Fruit fly (Drosophila melanogaster) whole organism, embryonic: ENCODE measurements around the gene CG7298.

Experiments used
- B-H1 ChIP-seq: fragments of 200-800 bp; sonication (Bioruptor generic); IDR thresholded peaks from 3 replicates; pipeline ENCODE4 v1.3.6; 2022; ENCODE audit warnings: missing biosample characterization, missing genetic modification characterization
- BEAF-32 ChIP-seq: fragments of 200-800 bp; sonication (Bioruptor generic); optimal IDR thresholded peaks from 3 replicates; lab custom pipeline; 2017; ENCODE audit warnings: missing biosample characterization, missing genetic modification characterization, mild to moderate bottlenecking, moderate library complexity, missing genetic modification reagents
- BtbVII ChIP-seq: fragments of 200-800 bp; sonication (Bioruptor generic); optimal IDR thresholded peaks from 3 replicates; lab custom pipeline; 2017; ENCODE audit warnings: missing biosample characterization, mild to moderate bottlenecking, missing genetic modification characterization
- CG10654 ChIP-seq: fragments of 200-800 bp; sonication (Bioruptor generic); optimal IDR thresholded peaks from 2 replicates; lab custom pipeline; 2016; ENCODE audit warnings: missing biosample characterization, missing genetic modification characterization
- CG11093 ChIP-seq: fragments of 200-800 bp; sonication (Bioruptor generic); IDR thresholded peaks from 3 replicates; pipeline ENCODE4 v1.3.6; 2022; ENCODE audit warnings: missing biosample characterization, missing genetic modification characterization
- CG12104 ChIP-seq: fragments of 200-800 bp; sonication (Bioruptor generic); optimal IDR thresholded peaks from 3 replicates; lab custom pipeline; 2016; ENCODE audit warnings: missing biosample characterization, missing genetic modification characterization
- CG12155 ChIP-seq: fragments of 200-800 bp; sonication (Bioruptor generic); optimal IDR thresholded peaks from 3 replicates; lab custom pipeline; 2016; ENCODE audit warnings: missing biosample characterization, missing genetic modification characterization
- CG12659 ChIP-seq: fragments of 200-800 bp; sonication (Bioruptor generic); optimal IDR thresholded peaks from 3 replicates; lab custom pipeline; 2017; ENCODE audit warnings: mild to moderate bottlenecking, missing biosample characterization, missing genetic modification reagents, missing genetic modification characterization
- CG14014 ChIP-seq: fragments of 200-800 bp; sonication (Bioruptor generic); IDR thresholded peaks from 2 replicates; pipeline ENCODE4 v1.3.6; 2022; ENCODE audit warnings: missing biosample characterization, missing genetic modification characterization
- CG15514 ChIP-seq: fragments of 200-800 bp; sonication (Bioruptor generic); optimal IDR thresholded peaks from 3 replicates; lab custom pipeline; 2017; ENCODE audit warnings: missing biosample characterization, missing genetic modification characterization, mild to moderate bottlenecking, moderate library complexity, missing genetic modification reagents
- CG1647 ChIP-seq: fragments of 200-800 bp; sonication (Bioruptor generic); optimal IDR thresholded peaks from 3 replicates; lab custom pipeline; 2016; ENCODE audit warnings: missing biosample characterization, missing genetic modification characterization
- CG16863 ChIP-seq: fragments of 200-800 bp; sonication (Bioruptor generic); optimal IDR thresholded peaks from 3 replicates; lab custom pipeline; 2016; ENCODE audit warnings: missing biosample characterization, missing genetic modification characterization
- CG17568 ChIP-seq: fragments of 200-800 bp; sonication (Bioruptor generic); optimal IDR thresholded peaks from 2 replicates; lab custom pipeline; 2018; ENCODE audit warnings: missing biosample characterization, mild to moderate bottlenecking, missing genetic modification characterization, moderate library complexity
- CG2129 ChIP-seq: fragments of 200-800 bp; sonication (Bioruptor generic); IDR thresholded peaks from 2 replicates; pipeline ENCODE4 v1.3.6; 2022; ENCODE audit warnings: missing biosample characterization, missing genetic modification characterization; ENCODE audit not compliant: partially characterized antibody
- CG30020 ChIP-seq: fragments of 200-800 bp; optimal IDR thresholded peaks from 2 replicates; lab custom pipeline; 2019; ENCODE audit warnings: missing biosample characterization, mild to moderate bottlenecking, missing genetic modification characterization, moderate library complexity
- CG3281 ChIP-seq: fragments of 200-800 bp; sonication (Bioruptor generic); optimal IDR thresholded peaks from 3 replicates; lab custom pipeline; 2017; ENCODE audit warnings: missing biosample characterization, mild to moderate bottlenecking, missing genetic modification characterization
- CG34224 ChIP-seq: fragments of 200-800 bp; sonication (Bioruptor generic); IDR thresholded peaks from 3 replicates; pipeline ENCODE4 v1.3.6; 2022; ENCODE audit warnings: missing biosample characterization, missing genetic modification characterization; ENCODE audit not compliant: partially characterized antibody
- CG34422 ChIP-seq: fragments of 200-800 bp; sonication (Bioruptor generic); IDR thresholded peaks from 3 replicates; pipeline ENCODE4 v1.3.6; 2022; ENCODE audit warnings: missing biosample characterization, missing genetic modification characterization
- CG4404 ChIP-seq: fragments of 200-800 bp; sonication (Bioruptor generic); IDR thresholded peaks from 2 replicates; pipeline ENCODE4 v1.3.6; 2022; ENCODE audit warnings: missing biosample characterization, missing genetic modification characterization
- CG6254 ChIP-seq: fragments of 200-800 bp; sonication (Bioruptor generic); optimal IDR thresholded peaks from 3 replicates; lab custom pipeline; 2017; ENCODE audit warnings: mild to moderate bottlenecking, missing biosample characterization, missing genetic modification reagents, missing genetic modification characterization
- CG6813 ChIP-seq: fragments of 200-800 bp; sonication (Bioruptor generic); optimal IDR thresholded peaks from 2 replicates; lab custom pipeline; 2017; ENCODE audit warnings: missing biosample characterization, missing genetic modification characterization, mild to moderate bottlenecking, moderate library complexity, missing genetic modification reagents
- CG7271 ChIP-seq: fragments of 200-800 bp; sonication (Bioruptor generic); optimal IDR thresholded peaks from 2 replicates; lab custom pipeline; 2018; ENCODE audit warnings: missing biosample characterization, mild to moderate bottlenecking, missing genetic modification characterization, moderate library complexity
- CG7745 ChIP-seq: fragments of 200-800 bp; sonication (Bioruptor generic); optimal IDR thresholded peaks from 2 replicates; lab custom pipeline; 2018; ENCODE audit warnings: missing biosample characterization, mild to moderate bottlenecking, missing genetic modification characterization, moderate library complexity
- CG7987 ChIP-seq: fragments of 200-800 bp; sonication (Bioruptor generic); optimal IDR thresholded peaks from 2 replicates; lab custom pipeline; 2018; ENCODE audit warnings: missing biosample characterization, mild to moderate bottlenecking, missing genetic modification characterization, moderate library complexity
- CG8924 ChIP-seq: fragments of 200-800 bp; optimal IDR thresholded peaks from 3 replicates; lab custom pipeline; 2019; ENCODE audit warnings: missing biosample characterization, mild to moderate bottlenecking, missing genetic modification characterization, moderate library complexity
- Deaf1 ChIP-seq: fragments of 200-800 bp; optimal IDR thresholded peaks from 3 replicates; lab custom pipeline; 2019; ENCODE audit warnings: missing biosample characterization, mild to moderate bottlenecking, missing genetic modification characterization, moderate library complexity
- Dip3 ChIP-seq: fragments of 200-800 bp; sonication (Bioruptor generic); optimal IDR thresholded peaks from 3 replicates; lab custom pipeline; 2016; ENCODE audit warnings: missing biosample characterization, missing genetic modification characterization
- HmgZ ChIP-seq: fragments of 200-800 bp; sonication (Bioruptor generic); optimal IDR thresholded peaks from 2 replicates; lab custom pipeline; 2018; ENCODE audit warnings: missing biosample characterization, mild to moderate bottlenecking, missing genetic modification characterization
- Hr78 ChIP-seq, 2 experiments: fragments of 200-800 bp in 1 of 2; fragments of >200 bp in 1 of 2; sonication (Bioruptor generic) in 1 of 2; optimal IDR thresholded peaks; 2 replicates each; lab custom pipeline; 2017 to 2019; ENCODE audit warnings: missing biosample characterization in 2 of 2, missing genetic modification characterization in 2 of 2, mild to moderate bottlenecking in 1 of 2, moderate library complexity in 1 of 2
- MTF-1 ChIP-seq: fragments of 200-800 bp; sonication (Bioruptor generic); optimal IDR thresholded peaks from 2 replicates; lab custom pipeline; 2018; ENCODE audit warnings: missing biosample characterization, mild to moderate bottlenecking, missing genetic modification characterization, borderline replicate concordance
- NK7.1 ChIP-seq: fragments of 200-800 bp; sonication (Bioruptor generic); optimal IDR thresholded peaks from 3 replicates; lab custom pipeline; 2016; ENCODE audit warnings: missing biosample characterization, missing genetic modification characterization
- Sin3A ChIP-seq: fragments of >200 bp; optimal IDR thresholded peaks from 2 replicates; lab custom pipeline; 2018
- Tbp ChIP-seq: fragments of >200 bp; optimal IDR thresholded peaks from 2 replicates; lab custom pipeline; 2018; ENCODE audit warnings: missing biosample characterization, missing genetic modification characterization
- Xrp1 ChIP-seq: fragments of 200-800 bp; sonication (Bioruptor generic); IDR thresholded peaks from 2 replicates; pipeline ENCODE4 v1.3.6; 2022; ENCODE audit warnings: missing biosample characterization, missing genetic modification characterization
- YL-1 ChIP-seq: fragments of 200-800 bp; sonication (Bioruptor generic); optimal IDR thresholded peaks from 3 replicates; lab custom pipeline; 2017; ENCODE audit warnings: missing biosample characterization, mild to moderate bottlenecking, missing genetic modification characterization
- al ChIP-seq: fragments of 200-800 bp; sonication (Bioruptor generic); IDR thresholded peaks from 2 replicates; pipeline ENCODE4 v1.3.6; 2022; ENCODE audit warnings: missing biosample characterization, missing genetic modification characterization
- ato ChIP-seq: fragments of 200-800 bp; sonication (Bioruptor generic); IDR thresholded peaks from 2 replicates; pipeline ENCODE4 v1.3.6; 2022; ENCODE audit warnings: missing biosample characterization, missing genetic modification characterization; ENCODE audit not compliant: partially characterized antibody
- bigmax ChIP-seq: fragments of 200-800 bp; sonication (Bioruptor generic); optimal IDR thresholded peaks from 2 replicates; lab custom pipeline; 2018; ENCODE audit warnings: missing biosample characterization, mild to moderate bottlenecking, missing genetic modification characterization
- cad ChIP-seq: fragments of >200 bp; optimal IDR thresholded peaks from 2 replicates; lab custom pipeline; 2017; ENCODE audit warnings: missing biosample characterization, missing genetic modification characterization
- ci ChIP-seq: fragments of 200-800 bp; sonication (Bioruptor generic); IDR thresholded peaks from 3 replicates; pipeline ENCODE4 v1.3.6; 2022; ENCODE audit warnings: missing biosample characterization, missing genetic modification characterization
- cwo ChIP-seq: fragments of 200-800 bp; sonication (Bioruptor generic); optimal IDR thresholded peaks from 3 replicates; lab custom pipeline; 2017; ENCODE audit warnings: missing biosample characterization, missing genetic modification characterization, mild to moderate bottlenecking, moderate library complexity, missing genetic modification reagents
- dati ChIP-seq: fragments of 200-800 bp; sonication (Bioruptor generic); IDR thresholded peaks from 2 replicates; pipeline ENCODE4 v1.3.6; 2022; ENCODE audit warnings: missing biosample characterization, missing genetic modification characterization
- ewg ChIP-seq: fragments of 200-800 bp; sonication (Bioruptor generic); optimal IDR thresholded peaks from 3 replicates; lab custom pipeline; 2017; ENCODE audit warnings: mild to moderate bottlenecking, missing biosample characterization, missing genetic modification reagents, missing genetic modification characterization
- fu2 ChIP-seq: fragments of 200-800 bp; sonication (Bioruptor generic); optimal IDR thresholded peaks from 2 replicates; lab custom pipeline; 2016; ENCODE audit warnings: missing biosample characterization, missing genetic modification characterization
- hkb ChIP-seq, 2 experiments: fragments of 200-800 bp in 1 of 2; fragments of >200 bp in 1 of 2; sonication (Bioruptor generic) in 1 of 2; IDR thresholded peaks in 1 of 2; optimal IDR thresholded peaks in 1 of 2; 2 replicates each; pipeline versions ENCODE4 v1.3.6 to Lab custom; 2017 to 2022; ENCODE audit warnings: missing biosample characterization in 1 of 2, missing genetic modification characterization in 1 of 2
- jigr1 ChIP-seq: fragments of 200-800 bp; sonication (Bioruptor generic); IDR thresholded peaks from 3 replicates; pipeline ENCODE4 v1.3.6; 2022; ENCODE audit warnings: missing biosample characterization, missing genetic modification characterization
- salm ChIP-seq: fragments of 200-800 bp; sonication (Bioruptor generic); optimal IDR thresholded peaks from 2 replicates; lab custom pipeline; 2018; ENCODE audit warnings: missing biosample characterization, mild to moderate bottlenecking, missing genetic modification characterization
- sd ChIP-seq: fragments of 200-800 bp; sonication (Bioruptor generic); optimal IDR thresholded peaks from 3 replicates; lab custom pipeline; 2018; ENCODE audit warnings: missing biosample characterization, mild to moderate bottlenecking, missing genetic modification characterization, moderate library complexity
- toy ChIP-seq: fragments of 200-800 bp; sonication (Bioruptor generic); IDR thresholded peaks from 2 replicates; pipeline ENCODE4 v1.3.6; 2022; ENCODE audit warnings: missing biosample characterization, missing genetic modification characterization
- zen2 ChIP-seq: fragments of 200-800 bp; sonication (Bioruptor generic); IDR thresholded peaks from 3 replicates; pipeline ENCODE4 v1.3.6; 2022; ENCODE audit warnings: missing biosample characterization, missing genetic modification characterization; ENCODE audit not compliant: partially characterized antibody

The CG7298 gene

DNA sequence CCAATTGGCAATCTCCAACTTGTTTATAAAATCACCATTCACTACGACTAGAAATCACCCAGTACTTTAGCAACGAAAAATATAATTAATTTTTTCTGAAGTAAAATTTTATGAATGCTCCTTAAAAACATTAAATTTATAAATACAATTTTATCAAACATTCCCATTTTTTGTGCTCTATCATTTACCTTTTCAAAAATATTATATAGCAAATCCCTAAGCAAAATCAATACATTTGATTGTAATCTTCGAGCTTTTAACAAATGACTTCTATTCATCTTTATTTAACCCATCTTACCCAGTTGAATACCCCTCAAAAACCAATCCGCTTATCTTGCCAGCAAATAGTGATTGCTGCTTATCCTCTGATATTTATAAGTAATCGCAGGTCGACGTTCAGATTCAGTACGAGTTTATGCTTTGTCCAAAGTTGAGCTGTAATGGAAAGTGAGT is 18.0 kb upstream of the CG7298 start, which contains the start of gene CG17145 (continued):
- TF ChIP-seq CG7271, result no peak
- TF ChIP-seq al, result no peak
- TF ChIP-seq Sin3A, result no peak
- no peak for TF ChIP-seq fu2 (GFP tag; lab: Kevin White, UChicago)
- TF ChIP-seq CG16863, result no peak
- no peak for TF ChIP-seq ci (GFP tag; lab: Robert Waterston, UW)
- no peak for TF ChIP-seq CG7745 (tag; lab: Kevin White, UChicago)
- TF ChIP-seq salm (tag; lab: Kevin White, UChicago), result no peak
- peak; percentile 18 for TF ChIP-seq sd (tag; lab: Kevin White, UChicago)
- no peak for TF ChIP-seq YL-1
- no peak for TF ChIP-seq CG12155
- no peak for TF ChIP-seq B-H1
- TF ChIP-seq CG7987, result no peak
- no peak for TF ChIP-seq CG1647 (GFP tag; lab: Kevin White, UChicago)
- TF ChIP-seq cad (GFP tag; lab: Kevin White, UChicago), result no peak
- no peak for TF ChIP-seq dati (GFP tag; lab: Robert Waterston, UW)
- no peak for TF ChIP-seq CG30020
- TF ChIP-seq zen2 (GFP tag; lab: Robert Waterston, UW), result no peak
- TF ChIP-seq CG2129 (GFP tag; lab: Robert Waterston, UW), result no peak
- TF ChIP-seq MTF-1 (GFP tag; lab: Kevin White, UChicago), result no peak
- peak; percentile 6 for TF ChIP-seq BtbVII (GFP tag; lab: Kevin White, UChicago)
- no peak for TF ChIP-seq CG34422 (GFP tag; lab: Robert Waterston, UW)
- no peak for TF ChIP-seq BEAF-32 (GFP tag; lab: Kevin White, UChicago)
- TF ChIP-seq cwo, result peak; percentile 56
- no peak for TF ChIP-seq CG34224 (GFP tag; lab: Robert Waterston, UW)
- no peak for TF ChIP-seq CG6813 (GFP tag; lab: Kevin White, UChicago)
- no peak for TF ChIP-seq CG6254 (GFP tag; lab: Kevin White, UChicago)
- TF ChIP-seq CG14014 (GFP tag; lab: Robert Waterston, UW), result no peak; the same call in 1 of the 2 replicates
- TF ChIP-seq Hr78 (GFP tag; optimal IDR thresholded peaks at IDR 0.05; lab: Kevin White, UChicago), result no peak
- no peak for TF ChIP-seq toy (GFP tag; lab: Robert Waterston, UW)
- peak; percentile 27 for TF ChIP-seq CG15514 (GFP tag; lab: Kevin White, UChicago)
- no peak for TF ChIP-seq CG11093
- TF ChIP-seq bigmax (GFP tag; lab: Kevin White, UChicago), result no peak
- TF ChIP-seq Xrp1 (GFP tag; lab: Robert Waterston, UW), result no peak
- TF ChIP-seq CG4404, result no peak
- TF ChIP-seq hkb (optimal IDR thresholded peaks at IDR 0.05; lab: Kevin White, UChicago), result no peak
- no peak for TF ChIP-seq hkb (GFP tag; IDR thresholded peaks at IDR 0.05; lab: Robert Waterston, UW)
- no peak for TF ChIP-seq NK7.1 (GFP tag; lab: Kevin White, UChicago)
- TF ChIP-seq CG10654, result no peak
- TF ChIP-seq CG17568 (GFP tag; lab: Kevin White, UChicago), result no peak
- peak; percentile 68 for TF ChIP-seq CG3281
- TF ChIP-seq ato (GFP tag; lab: Robert Waterston, UW), result no peak
- peak; percentile 38 for TF ChIP-seq CG12659 (GFP tag; lab: Kevin White, UChicago)
- TF ChIP-seq ewg (GFP tag; lab: Kevin White, UChicago), result no peak
- no peak for TF ChIP-seq HmgZ (tag; lab: Kevin White, UChicago)
- no peak for TF ChIP-seq Deaf1
- TF ChIP-seq Dip3 (GFP tag; lab: Kevin White, UChicago), result no peak
- TF ChIP-seq Tbp, result no peak
- TF ChIP-seq jigr1, result no peak
- peak; percentile 15 for TF ChIP-seq CG12104 (GFP tag; lab: Kevin White, UChicago)
- TF ChIP-seq CG8924, result peak; percentile 30
